Fruit fly (Drosophila melanogaster): ENCODE measurements around the gene CG12983.

- TF ChIP-seq CG8478 (optimal IDR thresholded peaks at IDR 0.05) (no peak), CTCF (optimal IDR thresholded peaks at IDR 0.05) (no peak)
Measured at dm6 chr3L:20983309-20983708, 16.7 kb upstream of the CG12983 start.
